Worm (Caenorhabditis elegans): Measurements from ENCODE around the gene F31E9.6.

ce11 chrV:17317297-17317696, 2.3 kb upstream of the F31E9.6 start:
- TF ChIP-seq mab-5 (tag; optimal IDR thresholded peaks at IDR 0.05) (no peak), Y55F3AM.14 (GFP tag; optimal IDR thresholded peaks at IDR 0.05) (no peak), ama-1 (optimal IDR thresholded peaks at IDR 0.05) (no peak), ZK546.5 (tag; optimal IDR thresholded peaks at IDR 0.05) (no peak), mbf-1 (tag; optimal IDR thresholded peaks at IDR 0.05) (no peak), C34F6.9 (tag; optimal IDR thresholded peaks at IDR 0.05) (no peak), ztf-1 (GFP tag; conservative IDR thresholded peaks at IDR 0.05) (no peak), lin-39 (tag; optimal IDR thresholded peaks at IDR 0.05) (no peak), ceh-82 (tag; optimal IDR thresholded peaks at IDR 0.05) (no peak), lin-13 (GFP tag; optimal IDR thresholded peaks at IDR 0.05) (no peak)
